Fruit fly (Drosophila melanogaster) whole organism, embryonic: ENCODE data around the gene CARPB.

Experiments used
- Aef1 ChIP-seq: fragments of 200-800 bp; sonication (Bioruptor generic); IDR thresholded peaks from 3 replicates; pipeline ENCODE4 v1.3.6; 2022; ENCODE audit warnings: missing biosample characterization, missing genetic modification characterization
- BEAF-32 ChIP-seq: fragments of 200-800 bp; sonication (Bioruptor generic); optimal IDR thresholded peaks from 3 replicates; lab custom pipeline; 2017; ENCODE audit warnings: missing biosample characterization, missing genetic modification characterization, mild to moderate bottlenecking, moderate library complexity, missing genetic modification reagents
- CG10543 ChIP-seq: fragments of 200-800 bp; sonication (Bioruptor generic); optimal IDR thresholded peaks from 3 replicates; lab custom pipeline; 2017; ENCODE audit warnings: missing biosample characterization, mild to moderate bottlenecking, missing genetic modification characterization, moderate library complexity
- CG11093 ChIP-seq: fragments of 200-800 bp; sonication (Bioruptor generic); IDR thresholded peaks from 3 replicates; pipeline ENCODE4 v1.3.6; 2022; ENCODE audit warnings: missing biosample characterization, missing genetic modification characterization
- CG13287 ChIP-seq: fragments of 200-800 bp; sonication (Bioruptor generic); IDR thresholded peaks from 2 replicates; pipeline ENCODE4 v1.3.6; 2022; ENCODE audit warnings: missing biosample characterization, missing genetic modification characterization; ENCODE audit not compliant: partially characterized antibody
- CG13775 ChIP-seq: fragments of 200-800 bp; sonication (Bioruptor generic); optimal IDR thresholded peaks from 3 replicates; lab custom pipeline; 2017; ENCODE audit warnings: missing biosample characterization, mild to moderate bottlenecking, missing genetic modification characterization
- CG15514 ChIP-seq: fragments of 200-800 bp; sonication (Bioruptor generic); optimal IDR thresholded peaks from 3 replicates; lab custom pipeline; 2017; ENCODE audit warnings: missing biosample characterization, missing genetic modification characterization, mild to moderate bottlenecking, moderate library complexity, missing genetic modification reagents
- CG17359 ChIP-seq: fragments of 200-800 bp; sonication (Bioruptor generic); optimal IDR thresholded peaks from 3 replicates; lab custom pipeline; 2018; ENCODE audit warnings: missing biosample characterization, mild to moderate bottlenecking, missing genetic modification characterization, moderate library complexity
- CG17612 ChIP-seq: fragments of 200-800 bp; sonication (Bioruptor generic); IDR thresholded peaks from 2 replicates; pipeline ENCODE4 v1.3.6; 2022; ENCODE audit warnings: missing biosample characterization, missing genetic modification characterization
- CG2116 ChIP-seq: fragments of 200-800 bp; sonication (Bioruptor generic); optimal IDR thresholded peaks from 3 replicates; lab custom pipeline; 2018; ENCODE audit warnings: missing biosample characterization, mild to moderate bottlenecking, missing genetic modification characterization
- CG33557 ChIP-seq: fragments of 200-800 bp; sonication (Bioruptor generic); optimal IDR thresholded peaks from 2 replicates; lab custom pipeline; 2019; ENCODE audit warnings: missing biosample characterization, mild to moderate bottlenecking, missing genetic modification characterization, moderate library complexity
- CG42726 ChIP-seq: fragments of 200-800 bp; sonication (Bioruptor generic); IDR thresholded peaks from 2 replicates; pipeline ENCODE4 v1.3.6; 2022; ENCODE audit warnings: missing biosample characterization, missing genetic modification characterization; ENCODE audit not compliant: partially characterized antibody
- CG4282 ChIP-seq: fragments of 200-800 bp; sonication (Bioruptor generic); optimal IDR thresholded peaks from 2 replicates; lab custom pipeline; 2016; ENCODE audit warnings: missing biosample characterization, missing genetic modification characterization
- CG4360 ChIP-seq: fragments of 200-800 bp; sonication (Bioruptor generic); IDR thresholded peaks from 2 replicates; pipeline ENCODE4 v1.3.6; 2022; ENCODE audit warnings: missing biosample characterization, missing genetic modification characterization
- CG6272 ChIP-seq: fragments of 200-800 bp; sonication (Bioruptor generic); IDR thresholded peaks from 2 replicates; pipeline ENCODE4 v1.3.6; 2022; ENCODE audit warnings: missing biosample characterization, missing genetic modification characterization
- CG6765 ChIP-seq: fragments of 200-800 bp; sonication (Bioruptor generic); optimal IDR thresholded peaks from 3 replicates; lab custom pipeline; 2017; ENCODE audit warnings: missing biosample characterization, mild to moderate bottlenecking, missing genetic modification characterization
- CG6813 ChIP-seq: fragments of 200-800 bp; sonication (Bioruptor generic); optimal IDR thresholded peaks from 2 replicates; lab custom pipeline; 2017; ENCODE audit warnings: missing biosample characterization, missing genetic modification characterization, mild to moderate bottlenecking, moderate library complexity, missing genetic modification reagents
- CG8290 ChIP-seq, 3 experiments: fragments of 200-800 bp; sonication (Bioruptor generic); optimal IDR thresholded peaks; 2 replicates each; lab custom pipeline; 2016 to 2019; ENCODE audit warnings: missing biosample characterization in 3 of 3, missing genetic modification characterization in 3 of 3, mild to moderate bottlenecking in 2 of 3, moderate library complexity in 1 of 3
- CG8765 ChIP-seq: fragments of 200-800 bp; sonication (Bioruptor generic); IDR thresholded peaks from 2 replicates; pipeline ENCODE4 v1.3.6; 2022; ENCODE audit warnings: missing biosample characterization, missing genetic modification characterization
- Dek ChIP-seq: fragments of 200-800 bp; sonication (Bioruptor generic); optimal IDR thresholded peaks from 3 replicates; lab custom pipeline; 2019; ENCODE audit warnings: missing biosample characterization, mild to moderate bottlenecking, missing genetic modification characterization, moderate library complexity
- Dref ChIP-seq: fragments of 200-800 bp; sonication (Bioruptor generic); IDR thresholded peaks from 2 replicates; pipeline ENCODE4 v1.3.6; 2022; ENCODE audit warnings: missing biosample characterization, missing genetic modification characterization
- HLH54F ChIP-seq: fragments of 200-800 bp; sonication (Bioruptor generic); optimal IDR thresholded peaks from 3 replicates; lab custom pipeline; 2016; ENCODE audit warnings: missing biosample characterization, missing genetic modification characterization
- HLHmδ ChIP-seq: fragments of 200-800 bp; sonication (Bioruptor generic); optimal IDR thresholded peaks from 2 replicates; lab custom pipeline; 2018; ENCODE audit warnings: missing biosample characterization, mild to moderate bottlenecking, missing genetic modification characterization, moderate library complexity
- Hmx ChIP-seq: fragments of 200-800 bp; sonication (Bioruptor generic); optimal IDR thresholded peaks from 2 replicates; lab custom pipeline; 2016; ENCODE audit warnings: missing biosample characterization, missing genetic modification characterization
- MESR4 ChIP-seq: fragments of 200-800 bp; sonication (Bioruptor generic); optimal IDR thresholded peaks from 2 replicates; lab custom pipeline; 2018; ENCODE audit warnings: missing biosample characterization, mild to moderate bottlenecking, missing genetic modification characterization, moderate library complexity
- Mes4 ChIP-seq: fragments of 200-800 bp; sonication (Bioruptor generic); optimal IDR thresholded peaks from 2 replicates; lab custom pipeline; 2016; ENCODE audit warnings: missing biosample characterization, missing genetic modification characterization
- Side ChIP-seq: fragments of 200-800 bp; sonication (Bioruptor generic); optimal IDR thresholded peaks from 2 replicates; lab custom pipeline; 2016; ENCODE audit warnings: missing biosample characterization, missing genetic modification characterization
- Six4 ChIP-seq: fragments of 200-800 bp; sonication (Bioruptor generic); optimal IDR thresholded peaks from 2 replicates; lab custom pipeline; 2016; ENCODE audit warnings: missing biosample characterization, missing genetic modification characterization
- Xrp1 ChIP-seq: fragments of 200-800 bp; sonication (Bioruptor generic); IDR thresholded peaks from 2 replicates; pipeline ENCODE4 v1.3.6; 2022; ENCODE audit warnings: missing biosample characterization, missing genetic modification characterization
- al ChIP-seq: fragments of 200-800 bp; sonication (Bioruptor generic); IDR thresholded peaks from 2 replicates; pipeline ENCODE4 v1.3.6; 2022; ENCODE audit warnings: missing biosample characterization, missing genetic modification characterization
- aop ChIP-seq: fragments of 200-800 bp; sonication (Bioruptor generic); IDR thresholded peaks from 2 replicates; pipeline ENCODE4 v1.3.6; 2022; ENCODE audit warnings: missing biosample characterization, missing genetic modification characterization
- caup ChIP-seq: fragments of 200-800 bp; sonication (Bioruptor generic); optimal IDR thresholded peaks from 3 replicates; lab custom pipeline; 2017; ENCODE audit warnings: missing biosample characterization, mild to moderate bottlenecking, missing genetic modification characterization, moderate library complexity; ENCODE audit not compliant: severe bottlenecking
- chn ChIP-seq: fragments of 200-800 bp; sonication (Bioruptor generic); optimal IDR thresholded peaks from 2 replicates; lab custom pipeline; 2016; ENCODE audit warnings: missing biosample characterization, missing genetic modification characterization
- corto ChIP-seq: fragments of 200-800 bp; sonication (Bioruptor generic); optimal IDR thresholded peaks from 2 replicates; lab custom pipeline; 2016; ENCODE audit warnings: missing biosample characterization, mild to moderate bottlenecking, missing genetic modification characterization, moderate library complexity
- fd3F ChIP-seq: fragments of 200-800 bp; sonication (Bioruptor generic); optimal IDR thresholded peaks from 2 replicates; lab custom pipeline; 2018; ENCODE audit warnings: missing biosample characterization, mild to moderate bottlenecking, missing genetic modification characterization, moderate library complexity
- kni ChIP-seq: fragments of 200-800 bp; sonication (Bioruptor generic); optimal IDR thresholded peaks from 3 replicates; lab custom pipeline; 2017; ENCODE audit warnings: mild to moderate bottlenecking, missing biosample characterization, missing genetic modification reagents, missing genetic modification characterization
- lmd ChIP-seq: fragments of 200-800 bp; sonication (Bioruptor generic); IDR thresholded peaks from 2 replicates; pipeline ENCODE4 v1.3.6; 2022; ENCODE audit warnings: missing biosample characterization, missing genetic modification characterization
- lola ChIP-seq, 3 experiments: fragments of >200 bp in 2 of 3; fragments of 200-800 bp in 1 of 3; sonication (Bioruptor generic) in 1 of 3; optimal IDR thresholded peaks; 2 replicates each; lab custom pipeline; 2017 to 2019; ENCODE audit warnings: missing biosample characterization in 3 of 3, missing genetic modification characterization in 3 of 3, mild to moderate bottlenecking in 1 of 3, moderate library complexity in 1 of 3
- nerfin-2 ChIP-seq: fragments of 200-800 bp; sonication (Bioruptor generic); IDR thresholded peaks from 2 replicates; pipeline ENCODE4 v1.3.6; 2022; ENCODE audit warnings: missing biosample characterization, missing genetic modification characterization; ENCODE audit not compliant: partially characterized antibody
- pnt ChIP-seq: fragments of 200-800 bp; sonication (Bioruptor generic); optimal IDR thresholded peaks from 3 replicates; lab custom pipeline; 2016; ENCODE audit warnings: missing biosample characterization, missing genetic modification characterization
- pum ChIP-seq: fragments of 200-800 bp; sonication (Bioruptor generic); optimal IDR thresholded peaks from 2 replicates; lab custom pipeline; 2016; ENCODE audit warnings: missing biosample characterization, missing genetic modification characterization
- row ChIP-seq: fragments of 200-800 bp; sonication (Bioruptor generic); IDR thresholded peaks from 3 replicates; pipeline ENCODE4 v1.3.6; 2022; ENCODE audit warnings: missing biosample characterization, missing genetic modification characterization
- sima ChIP-seq: fragments of 200-800 bp; sonication (Bioruptor generic); optimal IDR thresholded peaks from 2 replicates; lab custom pipeline; 2016; ENCODE audit warnings: missing biosample characterization, missing genetic modification characterization
- sisA ChIP-seq: fragments of 200-800 bp; sonication (Bioruptor generic); IDR thresholded peaks from 2 replicates; pipeline ENCODE4 v1.3.6; 2022; ENCODE audit warnings: missing biosample characterization, missing genetic modification characterization
- stc ChIP-seq: fragments of 200-800 bp; sonication (Bioruptor generic); IDR thresholded peaks from 2 replicates; pipeline ENCODE4 v1.3.6; 2022; ENCODE audit warnings: missing biosample characterization, missing genetic modification characterization
- stwl ChIP-seq: fragments of 200-800 bp; sonication (Bioruptor generic); optimal IDR thresholded peaks from 3 replicates; lab custom pipeline; 2018; ENCODE audit warnings: missing biosample characterization, mild to moderate bottlenecking, missing genetic modification characterization, moderate library complexity
- tap ChIP-seq: fragments of 200-800 bp; optimal IDR thresholded peaks from 3 replicates; lab custom pipeline; 2019; ENCODE audit warnings: missing biosample characterization, mild to moderate bottlenecking, missing genetic modification characterization, moderate library complexity
- tup ChIP-seq: fragments of 200-800 bp; sonication (Bioruptor generic); optimal IDR thresholded peaks from 2 replicates; lab custom pipeline; 2016; ENCODE audit warnings: missing biosample characterization, mild to moderate bottlenecking, missing genetic modification characterization, moderate library complexity
- vnd ChIP-seq: fragments of 200-800 bp; sonication (Bioruptor generic); IDR thresholded peaks from 3 replicates; pipeline ENCODE4 v1.3.6; 2022; ENCODE audit warnings: missing biosample characterization, missing genetic modification characterization; ENCODE audit not compliant: partially characterized antibody
- wek ChIP-seq: fragments of 200-800 bp; sonication (Bioruptor generic); optimal IDR thresholded peaks from 3 replicates; lab custom pipeline; 2018; ENCODE audit warnings: missing biosample characterization, mild to moderate bottlenecking, missing genetic modification characterization, moderate library complexity

CARPB gene

DNA sequence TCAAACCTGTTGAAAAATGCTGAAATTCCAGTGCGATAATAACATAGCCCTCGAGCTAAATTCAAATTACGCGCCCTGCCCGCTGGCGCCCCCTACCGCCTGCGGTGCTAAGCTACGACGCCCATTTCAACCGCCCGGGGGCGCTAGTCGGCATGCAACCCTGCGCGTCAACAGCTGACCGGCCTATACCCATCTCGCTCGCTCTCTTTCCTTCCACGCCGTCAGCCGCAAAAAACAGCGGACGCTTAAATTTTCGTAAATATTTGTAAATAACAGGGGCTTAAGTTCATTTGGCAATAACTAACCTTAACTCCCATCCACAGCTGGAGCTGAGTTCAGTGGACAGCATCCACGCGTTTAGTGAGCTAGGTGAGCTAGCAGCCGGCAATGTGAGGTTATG is 4.5 kb upstream of the CARPB start, which contains the start of gene CG1354 (continued):
- no peak for TF ChIP-seq fd3F (GFP tag; lab: Kevin White, UChicago)
- peak; percentile 72 for TF ChIP-seq pum (GFP tag; lab: Kevin White, UChicago)
- peak; percentile 40 for TF ChIP-seq CG8290 (GFP tag; optimal IDR thresholded peaks at IDR 0.05; lab: Kevin White, UChicago)
- TF ChIP-seq CG8290 (tag; optimal IDR thresholded peaks at IDR 0.05; lab: Kevin White, UChicago), result peak; percentile 3 to 88
- peak; percentile 36; the same call in 1 of the 2 replicates for TF ChIP-seq Xrp1 (GFP tag; lab: Robert Waterston, UW)
- peak; percentile 67 for TF ChIP-seq pnt
- TF ChIP-seq HLHmδ, result peak; percentile 79
- peak; percentile 49 for TF ChIP-seq CG10543
- TF ChIP-seq MESR4 (GFP tag; lab: Kevin White, UChicago), result peak; percentile 81
- TF ChIP-seq wek (GFP tag; lab: Kevin White, UChicago), result no peak
- TF ChIP-seq CG17612 (GFP tag; lab: Robert Waterston, UW), result no peak
- TF ChIP-seq row (GFP tag; lab: Robert Waterston, UW), result peak; percentile 55
- no peak for TF ChIP-seq nerfin-2 (GFP tag; lab: Robert Waterston, UW)
- TF ChIP-seq CG13287 (GFP tag; lab: Robert Waterston, UW), result peak; percentile 48; the same call in 1 of the 2 replicates
- TF ChIP-seq CG11093 (GFP tag; lab: Robert Waterston, UW), result 0 out of 3 replicates have a peak, but pooled peaks have one; percentile 20
- peak; percentile 85 for TF ChIP-seq sisA (GFP tag; lab: Robert Waterston, UW)
- TF ChIP-seq CG2116 (GFP tag; lab: Kevin White, UChicago), result peak; percentile 100
- TF ChIP-seq CG6813 (GFP tag; lab: Kevin White, UChicago), result peak; percentile 64
- peak; percentile 82 for TF ChIP-seq CG42726 (GFP tag; lab: Robert Waterston, UW)
- peak; percentile 41; the same call in 1 of the 2 replicates for TF ChIP-seq CG6272 (GFP tag; lab: Robert Waterston, UW)
- peak; percentile 15 for TF ChIP-seq CG33557
- TF ChIP-seq tap (tag; lab: Kevin White, UChicago), result no peak
- TF ChIP-seq Dek, result peak; percentile 47
- peak; percentile 65 for TF ChIP-seq Mes4 (GFP tag; lab: Kevin White, UChicago)
- peak; percentile 50 for TF ChIP-seq HLH54F (GFP tag; lab: Kevin White, UChicago)
- peak; percentile 49 for TF ChIP-seq stwl (tag; lab: Kevin White, UChicago)
- peak; percentile 35 for TF ChIP-seq Six4 (GFP tag; lab: Kevin White, UChicago)
- peak; percentile 56; the same call in 1 of the 2 replicates for TF ChIP-seq CG8765 (GFP tag; lab: Robert Waterston, UW)
- TF ChIP-seq Side, result peak; percentile 80
- TF ChIP-seq, all 482 proteins: peak for 326

DNA sequence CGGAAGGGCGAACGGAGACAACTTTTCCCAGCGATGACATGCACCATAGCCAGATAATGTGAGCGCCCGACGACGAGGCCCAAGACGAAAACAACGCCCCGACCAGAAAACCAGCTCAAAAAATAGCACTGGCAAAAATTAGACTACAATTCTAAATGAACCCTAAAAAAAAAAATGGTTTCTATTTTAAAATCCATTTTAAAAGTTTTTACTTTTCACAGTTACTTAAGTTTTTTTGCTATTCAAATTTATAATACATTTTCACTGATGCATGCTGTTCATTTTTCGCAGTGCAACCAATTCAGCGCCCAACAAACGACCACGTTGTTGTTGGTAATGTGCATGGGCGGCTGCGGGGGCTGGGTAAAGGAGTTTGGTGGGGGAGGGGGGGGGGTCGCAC is 4.3 kb downstream of the CARPB start:
- TF ChIP-seq al (GFP tag; lab: Robert Waterston, UW), result no peak
- no peak for TF ChIP-seq corto
- no peak for TF ChIP-seq CG4282 (GFP tag; lab: Kevin White, UChicago)
- no peak for TF ChIP-seq lola (GFP tag; optimal IDR thresholded peaks at IDR 0.05; lab: Kevin White, UChicago)
- TF ChIP-seq CG4360, result no peak
- TF ChIP-seq CG6765 (GFP tag; lab: Kevin White, UChicago), result no peak
- TF ChIP-seq CG13775 (GFP tag; lab: Kevin White, UChicago), result no peak
- no peak for TF ChIP-seq Dref (GFP tag; lab: Robert Waterston, UW)
- no peak for TF ChIP-seq chn (GFP tag; lab: Kevin White, UChicago)
- no peak for TF ChIP-seq vnd (GFP tag; lab: Robert Waterston, UW)
- no peak for TF ChIP-seq lmd (GFP tag; lab: Robert Waterston, UW)
- no peak for TF ChIP-seq tup (GFP tag; lab: Kevin White, UChicago)
- TF ChIP-seq stc (GFP tag; lab: Robert Waterston, UW), result no peak
- no peak for TF ChIP-seq CG17359 (tag; lab: Kevin White, UChicago)
- TF ChIP-seq BEAF-32 (GFP tag; lab: Kevin White, UChicago), result no peak
- no peak for TF ChIP-seq sima
- no peak for TF ChIP-seq CG15514
- TF ChIP-seq CG10543, result no peak
- TF ChIP-seq kni (GFP tag; lab: Kevin White, UChicago), result no peak
- no peak for TF ChIP-seq Hmx
- TF ChIP-seq aop, result no peak
- no peak for TF ChIP-seq caup (GFP tag; lab: Kevin White, UChicago)
- no peak for TF ChIP-seq Aef1
